Worm (Caenorhabditis elegans) whole organism, L3 larva: ENCODE measurements around the gene oma-2.

ENCODE experiments used
- R02D3.7 ChIP-seq: fragments of 150-350 bp; optimal IDR thresholded peaks from 2 replicates; lab custom pipeline; 2014; ENCODE audit warnings: missing biosample characterization, missing genetic modification characterization
- ZK546.5 ChIP-seq: sonication (generic microtip); optimal IDR thresholded peaks from 2 replicates; lab custom pipeline; 2017; ENCODE audit warnings: missing biosample characterization, missing genetic modification characterization
- aly-2 ChIP-seq: fragments of 150-350 bp; optimal IDR thresholded peaks from 2 replicates; lab custom pipeline; 2014; ENCODE audit warnings: missing biosample characterization, missing genetic modification characterization
- ama-1 ChIP-seq: fragments of 150-350 bp; optimal IDR thresholded peaks from 2 replicates; lab custom pipeline; 2018
- ceh-16 ChIP-seq: sonication (generic microtip); optimal IDR thresholded peaks from 2 replicates; lab custom pipeline; 2017; ENCODE audit warnings: missing biosample characterization, missing genetic modification characterization
- ceh-28 ChIP-seq: fragments of 150-350 bp; optimal IDR thresholded peaks from 2 replicates; lab custom pipeline; 2014; ENCODE audit warnings: missing biosample characterization, missing genetic modification reagents, missing genetic modification characterization
- ceh-82 ChIP-seq: fragments of 150-350 bp; optimal IDR thresholded peaks from 2 replicates; lab custom pipeline; 2014; ENCODE audit warnings: missing biosample characterization, missing genetic modification characterization
- daf-12 ChIP-seq: fragments of 150-350 bp; optimal IDR thresholded peaks from 2 replicates; lab custom pipeline; 2014; ENCODE audit warnings: missing biosample characterization, missing genetic modification reagents, missing genetic modification characterization
- egl-27 ChIP-seq: sonication (generic microtip); optimal IDR thresholded peaks from 4 replicates; lab custom pipeline; 2017; ENCODE audit warnings: missing biosample characterization, missing genetic modification reagents, missing genetic modification characterization
- elt-1 ChIP-seq: fragments of 150-350 bp; optimal IDR thresholded peaks from 2 replicates; lab custom pipeline; 2014; ENCODE audit warnings: missing biosample characterization, missing genetic modification characterization
- elt-2 ChIP-seq: sonication (generic microtip); optimal IDR thresholded peaks from 2 replicates; lab custom pipeline; 2016; ENCODE audit warnings: missing genetic modification reagents, mild to moderate bottlenecking, missing genetic modification characterization, missing compliant biosample characterization
- elt-3 ChIP-seq, 3 experiments: fragments of 150-350 bp in 1 of 3; sonication (generic microtip) in 2 of 3; optimal IDR thresholded peaks; 2 replicates in 2 of 3; 4 replicates in 1 of 3; lab custom pipeline; 2014 to 2017; ENCODE audit warnings: missing biosample characterization in 3 of 3, missing genetic modification characterization in 3 of 3
- fkh-10 ChIP-seq: sonication (generic microtip); optimal IDR thresholded peaks from 2 replicates; lab custom pipeline; 2017; ENCODE audit warnings: missing biosample characterization, missing genetic modification reagents, missing genetic modification characterization
- fkh-2 ChIP-seq: fragments of 150-350 bp; optimal IDR thresholded peaks from 2 replicates; lab custom pipeline; 2014; ENCODE audit warnings: missing biosample characterization, missing genetic modification reagents, missing genetic modification characterization
- fos-1 ChIP-seq: fragments of 150-350 bp; optimal IDR thresholded peaks from 2 replicates; lab custom pipeline; 2014; ENCODE audit warnings: missing biosample characterization, missing genetic modification characterization
- hmg-11 ChIP-seq: sonication (generic microtip); optimal IDR thresholded peaks from 2 replicates; lab custom pipeline; 2016; ENCODE audit warnings: missing genetic modification characterization, missing compliant biosample characterization
- jun-1 ChIP-seq: fragments of 150-350 bp; optimal IDR thresholded peaks from 2 replicates; lab custom pipeline; 2014; ENCODE audit warnings: missing biosample characterization, missing genetic modification reagents, missing genetic modification characterization
- lin-15B ChIP-seq: fragments of 150-350 bp; optimal IDR thresholded peaks from 2 replicates; lab custom pipeline; 2014; ENCODE audit warnings: missing biosample characterization, missing genetic modification characterization
- lin-39 ChIP-seq: fragments of 150-350 bp; optimal IDR thresholded peaks from 2 replicates; lab custom pipeline; 2018; ENCODE audit warnings: missing biosample characterization, missing genetic modification reagents, missing genetic modification characterization
- lsy-12 ChIP-seq: sonication (generic microtip); optimal IDR thresholded peaks from 2 replicates; lab custom pipeline; 2016; ENCODE audit warnings: mild to moderate bottlenecking, missing genetic modification characterization, missing compliant biosample characterization
- mdl-1 ChIP-seq: fragments of 150-350 bp; optimal IDR thresholded peaks from 2 replicates; lab custom pipeline; 2014; ENCODE audit warnings: missing biosample characterization, missing genetic modification characterization
- nfya-1 ChIP-seq: sonication (generic microtip); optimal IDR thresholded peaks from 2 replicates; lab custom pipeline; 2017; ENCODE audit warnings: missing genetic modification characterization, mild to moderate bottlenecking, missing compliant biosample characterization, antibody characterized with exemption, moderate library complexity; ENCODE audit not compliant: insufficient read depth
- nhr-11 ChIP-seq: fragments of 150-350 bp; optimal IDR thresholded peaks from 2 replicates; lab custom pipeline; 2014; ENCODE audit warnings: missing biosample characterization, missing genetic modification characterization
- nhr-12 ChIP-seq: fragments of 150-350 bp; optimal IDR thresholded peaks from 2 replicates; lab custom pipeline; 2014; ENCODE audit warnings: missing biosample characterization, missing genetic modification characterization
- nhr-23 ChIP-seq: fragments of 150-350 bp; optimal IDR thresholded peaks from 2 replicates; lab custom pipeline; 2014; ENCODE audit warnings: missing biosample characterization, missing genetic modification reagents, missing genetic modification characterization
- nhr-25 ChIP-seq: sonication (generic microtip); optimal IDR thresholded peaks from 2 replicates; lab custom pipeline; 2017; ENCODE audit warnings: missing biosample characterization, missing genetic modification characterization
- nhr-43 ChIP-seq: sonication (generic microtip); optimal IDR thresholded peaks from 2 replicates; lab custom pipeline; 2016; ENCODE audit warnings: mild to moderate bottlenecking, missing genetic modification characterization, missing compliant biosample characterization; ENCODE audit not compliant: poor library complexity, severe bottlenecking
- nhr-67 ChIP-seq: fragments of 150-350 bp; optimal IDR thresholded peaks from 2 replicates; lab custom pipeline; 2014; ENCODE audit warnings: missing biosample characterization, missing genetic modification characterization
- nhr-77 ChIP-seq: fragments of 150-350 bp; optimal IDR thresholded peaks from 2 replicates; lab custom pipeline; 2014; ENCODE audit warnings: missing biosample characterization, missing genetic modification characterization
- pha-4 ChIP-seq: fragments of 150-350 bp; optimal IDR thresholded peaks from 2 replicates; lab custom pipeline; 2014; ENCODE audit warnings: missing biosample characterization, missing genetic modification reagents, missing genetic modification characterization
- pqm-1 ChIP-seq: fragments of 150-350 bp; optimal IDR thresholded peaks from 2 replicates; lab custom pipeline; 2017; ENCODE audit warnings: missing biosample characterization, missing genetic modification characterization, inconsistent platforms
- sea-2 ChIP-seq: fragments of 150-350 bp; sonication (generic microtip); optimal IDR thresholded peaks from 4 replicates; lab custom pipeline; 2014; ENCODE audit warnings: missing biosample characterization, missing genetic modification reagents, missing genetic modification characterization
- skn-1 ChIP-seq: fragments of 150-350 bp; optimal IDR thresholded peaks from 2 replicates; lab custom pipeline; 2014; ENCODE audit warnings: missing biosample characterization, missing genetic modification characterization
- snpc-4 ChIP-seq: fragments of 150-350 bp; optimal IDR thresholded peaks from 2 replicates; lab custom pipeline; 2014; ENCODE audit warnings: missing biosample characterization, missing genetic modification characterization
- tbx-2 ChIP-seq: sonication (generic microtip); optimal IDR thresholded peaks from 2 replicates; lab custom pipeline; 2016; ENCODE audit warnings: mild to moderate bottlenecking, missing genetic modification characterization, missing compliant biosample characterization
- unc-62 ChIP-seq: fragments of 150-350 bp; sonication (generic microtip); optimal IDR thresholded peaks from 4 replicates; lab custom pipeline; 2014; ENCODE audit warnings: missing biosample characterization, missing genetic modification reagents, missing genetic modification characterization
- ztf-11 ChIP-seq: fragments of 150-350 bp; optimal IDR thresholded peaks from 2 replicates; lab custom pipeline; 2014; ENCODE audit warnings: missing biosample characterization, missing genetic modification characterization
- ztf-4 ChIP-seq: fragments of 150-350 bp; optimal IDR thresholded peaks from 2 replicates; lab custom pipeline; 2014; ENCODE audit warnings: missing biosample characterization, missing genetic modification characterization

The oma-2 gene

DNA sequence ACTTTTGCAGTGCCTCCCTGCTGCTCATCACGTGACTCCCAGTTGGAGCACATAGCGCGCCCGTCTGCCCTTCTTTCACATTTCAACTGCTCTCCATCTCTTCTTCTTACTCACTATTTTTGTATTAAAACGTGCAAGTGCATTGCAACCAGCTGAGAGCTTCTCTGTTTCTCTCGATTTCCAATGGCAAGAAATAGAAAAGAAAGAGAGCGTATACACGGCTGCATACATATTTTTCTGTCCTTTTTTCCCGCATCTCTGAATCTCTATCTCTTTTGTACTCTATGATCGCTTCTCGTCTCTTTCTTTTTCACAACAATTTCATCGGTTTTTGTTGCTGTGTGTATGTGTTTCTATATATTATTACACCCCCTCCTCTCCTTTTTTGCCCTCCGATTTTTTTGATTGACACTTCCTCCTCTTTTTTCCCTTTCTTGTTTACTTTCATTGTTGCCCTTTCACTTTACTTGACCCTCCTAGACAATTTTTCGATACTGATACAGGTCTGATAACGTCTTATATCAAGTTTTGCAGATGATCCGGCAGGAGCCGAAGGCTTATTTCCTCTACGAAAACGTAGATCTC lies 28.2 kb upstream of the oma-2 start, which contains the start of gene Y97E10AR.1:
Y97E10AR.1 (plus strand) TSS at position 535 of the 585 bp plus-strand sequence.
- TF ChIP-seq unc-62 (peak; percentile 50), nhr-77 (tag; lab: Kevin White, UChicago) (no peak), fkh-10 (GFP tag; lab: Kevin White, UChicago) (peak; percentile 49), lin-39 (tag; lab: Kevin White, UChicago) (peak; percentile 14), skn-1 (no peak), lin-15B (tag; lab: Kevin White, UChicago) (peak; percentile 62), elt-2 (tag; lab: Kevin White, UChicago) (peak; percentile 92), elt-3 (tag; optimal IDR thresholded peaks at IDR 0.05; lab: Kevin White, UChicago) (no peak), ama-1 (no peak), mdl-1 (tag; lab: Kevin White, UChicago) (peak; percentile 73), egl-27 (tag; lab: Kevin White, UChicago) (no peak), daf-12 (tag; lab: Kevin White, UChicago) (no peak), nhr-11 (tag; lab: Kevin White, UChicago) (peak; percentile 57), elt-1 (peak; percentile 46), R02D3.7 (tag; lab: Kevin White, UChicago) (peak; percentile 15), fos-1 (no peak), ztf-4 (no peak), pqm-1 (tag; lab: Kevin White, UChicago) (peak; percentile 88), ceh-82 (tag; lab: Kevin White, UChicago) (no peak), nhr-25 (tag; lab: Kevin White, UChicago) (peak; percentile 53), snpc-4 (peak; percentile 76), nhr-23 (peak; percentile 48), pha-4 (tag; lab: Kevin White, UChicago) (peak; percentile 78), fkh-2 (tag; lab: Kevin White, UChicago) (peak; percentile 86), nhr-12 (tag; lab: Kevin White, UChicago) (no peak), sea-2 (GFP tag; lab: Kevin White, UChicago) (peak; percentile 58), hmg-11 (tag; lab: Kevin White, UChicago) (peak; percentile 73), nfya-1 (peak; percentile 82), tbx-2 (tag; lab: Kevin White, UChicago) (no peak), lsy-12 (tag; lab: Kevin White, UChicago) (no peak), jun-1 (peak; percentile 73), ztf-11 (tag; lab: Kevin White, UChicago) (no peak), ceh-16 (tag; lab: Kevin White, UChicago) (no peak), ceh-28 (tag; lab: Kevin White, UChicago) (no peak)
- TF ChIP-seq, all 47 proteins: peak for 19

ce11 chrV:8005000-8005399 lies 24.2 kb upstream of the oma-2 start, which contains the start of gene Y97E10AR.8:
Gene Y97E10AR.8, plus strand, starts transcription at chrV:8005300.
- TF ChIP-seq snpc-4 (no peak), fos-1 (no peak), aly-2 (tag; lab: Kevin White, UChicago) (no peak), ZK546.5 (no peak), fkh-2 (tag; lab: Kevin White, UChicago) (no peak), ceh-28 (tag; lab: Kevin White, UChicago) (no peak), nhr-77 (tag; lab: Kevin White, UChicago) (no peak), pqm-1 (tag; lab: Kevin White, UChicago) (no peak), lin-39 (tag; lab: Kevin White, UChicago) (no peak), nhr-67 (tag; lab: Kevin White, UChicago) (no peak), nhr-43 (tag; lab: Kevin White, UChicago) (no peak), lsy-12 (tag; lab: Kevin White, UChicago) (no peak), ama-1 (no peak), nhr-11 (tag; lab: Kevin White, UChicago) (no peak), lin-15B (tag; lab: Kevin White, UChicago) (no peak)
